Worm (Caenorhabditis elegans) whole organism, L4/young adult: ENCODE measurements around the gene irld-67.

Experiments
- dao-5 ChIP-seq: sonication (generic microtip); optimal IDR thresholded peaks from 2 replicates; lab custom pipeline; 2016; ENCODE audit warnings: missing genotype, missing genetic modification characterization, moderate library complexity, missing compliant biosample characterization
- him-1 ChIP-seq: sonication (generic microtip); optimal IDR thresholded peaks from 2 replicates; lab custom pipeline; 2016; ENCODE audit warnings: missing genotype, missing genetic modification reagents, missing genetic modification characterization, missing compliant biosample characterization

DNA sequence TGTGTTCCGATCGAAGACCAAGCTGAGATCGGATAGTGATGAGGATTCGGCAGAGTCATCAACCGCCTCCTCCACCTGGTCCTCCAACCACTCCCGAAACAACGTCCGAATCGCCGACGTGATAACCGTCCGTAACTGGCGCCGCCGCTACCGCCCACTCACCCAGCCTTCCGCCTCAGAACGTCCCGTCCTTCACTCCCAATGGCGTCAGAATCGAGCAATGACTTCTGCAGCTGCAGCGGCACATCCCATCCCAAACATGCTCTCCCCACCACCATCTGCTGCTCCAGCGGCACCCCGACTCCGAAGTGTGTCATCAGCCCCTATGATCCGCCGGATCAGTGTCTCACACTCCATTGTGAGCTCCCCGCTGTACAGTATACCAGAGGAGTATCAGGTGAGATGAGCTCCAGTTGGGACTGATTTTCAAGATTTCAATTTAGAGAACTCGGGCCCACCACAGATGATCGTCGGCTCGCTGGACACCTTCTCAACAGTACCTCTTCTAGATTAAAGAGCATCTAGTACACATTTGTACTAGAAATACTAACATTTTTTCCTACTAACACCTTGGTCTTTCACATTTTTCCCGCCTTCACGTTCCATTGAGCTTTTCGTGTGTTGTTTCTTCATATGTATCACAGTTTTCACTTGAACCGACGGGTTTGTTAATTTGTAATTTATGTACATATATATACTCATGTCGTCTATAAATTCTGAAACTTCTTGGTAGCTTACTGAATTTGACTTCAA is 8.3 kb downstream of the irld-67 start:
- TF ChIP-seq dao-5 (tag; lab: Kevin White, UChicago), result no peak
- TF ChIP-seq him-1, result no peak
